Worm (Caenorhabditis elegans) whole organism, young adult: ENCODE measurements around the gene M04G7.1.

Source experiments
- F52B5.7 ChIP-seq: sonication (generic microtip); optimal IDR thresholded peaks from 2 replicates; lab custom pipeline; 2016; ENCODE audit warnings: mild to moderate bottlenecking, missing genetic modification characterization, missing compliant biosample characterization
- T07F8.4 ChIP-seq: sonication (generic microtip); optimal IDR thresholded peaks from 2 replicates; lab custom pipeline; 2016; ENCODE audit warnings: mild to moderate bottlenecking, missing genetic modification characterization, moderate library complexity, missing compliant biosample characterization
- atf-7 ChIP-seq: sonication (generic microtip); optimal IDR thresholded peaks from 2 replicates; lab custom pipeline; 2017; ENCODE audit warnings: mild to moderate bottlenecking, missing genetic modification characterization, missing compliant biosample characterization
- let-607 ChIP-seq, 2 experiments: fragments of 200-800 bp in 1 of 2; sonication (Bioruptor generic) in 1 of 2; sonication (generic microtip) in 1 of 2; optimal IDR thresholded peaks; 2 replicates each; lab custom pipeline; 2016 to 2018; ENCODE audit warnings: mild to moderate bottlenecking in 2 of 2, missing compliant biosample characterization in 2 of 2, missing genetic modification characterization in 2 of 2, moderate library complexity in 2 of 2, missing genotype in 1 of 2
- nfya-1 ChIP-seq: sonication (generic microtip); optimal IDR thresholded peaks from 2 replicates; lab custom pipeline; 2017; ENCODE audit warnings: antibody characterized with exemption, missing compliant biosample characterization, missing genetic modification characterization, borderline replicate concordance; ENCODE audit not compliant: insufficient read depth
- sdz-38 ChIP-seq: sonication (generic microtip); optimal IDR thresholded peaks from 2 replicates; lab custom pipeline; 2016; ENCODE audit warnings: missing genotype, missing genetic modification characterization, missing compliant biosample characterization
- snpc-4 ChIP-seq, 5 experiments: fragments of 150-350 bp in 1 of 5; sonication (generic microtip) in 4 of 5; optimal IDR thresholded peaks; 2 replicates each; lab custom pipeline; 2014 to 2018; ENCODE audit warnings: missing genetic modification characterization in 5 of 5, missing biosample characterization in 3 of 5, antibody characterized with exemption in 2 of 5, mild to moderate bottlenecking in 2 of 5, missing compliant biosample characterization in 2 of 5, missing genotype in 2 of 5, moderate library complexity in 2 of 5, missing genetic modification reagents in 1 of 5
- tbx-9 ChIP-seq: sonication (generic microtip); optimal IDR thresholded peaks from 2 replicates; lab custom pipeline; 2016; ENCODE audit warnings: borderline replicate concordance, missing genetic modification characterization, inconsistent platforms, missing compliant biosample characterization
- unc-62 ChIP-seq: fragments of 150-350 bp; optimal IDR thresholded peaks from 2 replicates; lab custom pipeline; 2014; ENCODE audit warnings: missing biosample characterization, missing genetic modification reagents, missing genetic modification characterization
- ztf-28 ChIP-seq: fragments of 200-800 bp; sonication (Bioruptor generic); IDR thresholded peaks from 2 replicates; pipeline ENCODE4 v1.3.6; 2022; ENCODE audit warnings: missing genetic modification reagents, missing genetic modification characterization, missing compliant biosample characterization

DNA sequence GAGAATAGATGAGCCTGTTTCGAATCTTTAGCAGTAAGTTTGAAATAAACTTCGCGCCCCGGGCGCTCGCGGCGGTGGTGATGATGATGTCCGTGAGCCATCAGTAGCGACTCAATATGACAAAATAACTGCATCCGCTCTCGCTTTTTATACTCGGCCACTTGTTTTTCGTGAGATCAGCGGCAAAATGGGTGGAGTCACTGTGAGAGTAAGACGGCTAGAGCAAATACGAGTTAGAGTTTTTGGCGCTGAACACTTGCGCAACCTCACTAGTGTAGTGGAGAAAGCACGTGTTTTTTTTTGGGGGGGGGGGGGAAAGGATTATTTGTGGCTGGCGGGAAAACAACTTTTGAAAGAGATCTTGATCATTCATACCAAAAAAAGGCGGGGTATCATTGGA lies 50.8 kb downstream of the M04G7.1 start, which contains the start of gene W03G1.5:
- TF ChIP-seq sdz-38 (no peak), snpc-4 (GFP tag; optimal IDR thresholded peaks at IDR 0.05; lab: Kevin White, UChicago) (no peak), snpc-4 (tag; optimal IDR thresholded peaks at IDR 0.05; lab: Kevin White, UChicago) (no peak), nfya-1 (no peak), T07F8.4 (no peak), atf-7 (no peak), unc-62 (no peak), tbx-9 (tag; lab: Kevin White, UChicago) (no peak), F52B5.7 (tag; lab: Kevin White, UChicago) (no peak), ztf-28 (no peak), let-607 (tag; optimal IDR thresholded peaks at IDR 0.05; lab: Kevin White, UChicago) (no peak)
